Fruit fly (Drosophila melanogaster): ENCODE measurements around the gene Ipk2.

The Ipk2 gene

DNA sequence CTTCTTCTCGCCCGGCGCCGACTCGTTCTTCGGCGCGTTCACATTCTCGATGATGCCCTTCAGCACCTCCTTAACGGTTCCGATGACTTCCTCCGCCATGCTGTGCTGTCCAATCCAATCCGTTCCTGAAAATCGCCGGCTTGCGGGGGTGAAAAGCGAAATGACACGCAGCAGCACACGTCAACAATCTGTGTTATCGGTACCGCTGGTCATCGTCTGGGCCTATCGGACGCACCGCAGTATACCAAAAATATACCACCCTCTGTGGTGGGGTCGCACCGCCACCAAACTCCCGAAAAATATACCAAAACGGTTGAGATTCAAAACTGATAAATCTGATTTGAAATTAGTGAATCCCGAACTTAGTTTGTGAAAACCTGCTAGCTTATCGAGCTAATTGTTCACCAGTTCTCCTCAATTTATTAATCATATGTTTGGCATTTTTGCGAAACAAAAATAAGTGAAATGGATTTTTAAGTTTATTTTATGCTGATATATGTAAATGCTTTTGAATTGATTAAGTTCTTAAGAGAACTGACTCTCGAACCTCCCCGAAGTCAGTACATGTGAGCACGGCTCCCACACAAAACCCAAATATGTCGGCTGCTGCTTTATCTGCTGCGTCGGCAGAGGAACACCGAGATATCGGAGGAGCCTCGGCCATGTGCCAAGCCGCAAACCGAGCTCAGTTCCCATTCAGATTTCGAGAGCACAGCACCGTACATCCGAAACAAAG is 29.5 kb downstream of the Ipk2 start, which contains the start of the genes Spp and nAChRbeta3 (continued):
- TF ChIP-seq CG18764 (GFP tag; optimal IDR thresholded peaks at IDR 0.05) (no peak), CG15011 (GFP tag; optimal IDR thresholded peaks at IDR 0.05) (no peak), kni (GFP tag; optimal IDR thresholded peaks at IDR 0.05) (no peak), Dip3 (GFP tag; optimal IDR thresholded peaks at IDR 0.05) (no peak), repo (GFP tag; optimal IDR thresholded peaks at IDR 0.05) (no peak), vfl (GFP tag; optimal IDR thresholded peaks at IDR 0.05) (no peak), Gug (GFP tag; IDR thresholded peaks at IDR 0.05) (no peak), bsh (GFP tag; optimal IDR thresholded peaks at IDR 0.05) (no peak), CG2120 (GFP tag; optimal IDR thresholded peaks at IDR 0.05) (no peak), sna (GFP tag; IDR thresholded peaks at IDR 0.05; ENCODE audit: partially characterized antibody) (peak; percentile 58), CG1233 (GFP tag; optimal IDR thresholded peaks at IDR 0.05) (no peak), Kr (GFP tag; optimal IDR thresholded peaks at IDR 0.05) (no peak), CG7963 (GFP tag; IDR thresholded peaks at IDR 0.05; ENCODE audit: partially characterized antibody) (0 out of 3 replicates have a peak, but pooled peaks have one; percentile 25), p53 (GFP tag; optimal IDR thresholded peaks at IDR 0.05) (no peak), CG9727 (GFP tag; optimal IDR thresholded peaks at IDR 0.05) (no peak), ham (GFP tag; IDR thresholded peaks at IDR 0.05) (no peak), Ets97D (GFP tag; optimal IDR thresholded peaks at IDR 0.05) (peak; percentile 42), CG34224 (GFP tag; IDR thresholded peaks at IDR 0.05; ENCODE audit: partially characterized antibody) (peak; percentile 61), tap (tag; optimal IDR thresholded peaks at IDR 0.05) (no peak), H15 (GFP tag; IDR thresholded peaks at IDR 0.05) (no peak), CG12769 (tag; optimal IDR thresholded peaks at IDR 0.05) (no peak), CG2712 (tag; optimal IDR thresholded peaks at IDR 0.05) (no peak), Vsx1 (GFP tag; optimal IDR thresholded peaks at IDR 0.05) (no peak), Ravus (GFP tag; IDR thresholded peaks at IDR 0.05) (no peak), GATAe (GFP tag; conservative IDR thresholded peaks at IDR 0.05) (no peak), Oli (tag; optimal IDR thresholded peaks at IDR 0.05) (no peak), HLH3B (GFP tag; IDR thresholded peaks at IDR 0.05) (no peak), CG14050 (GFP tag; IDR thresholded peaks at IDR 0.05) (no peak), bab2 (GFP tag; optimal IDR thresholded peaks at IDR 0.05) (no peak), tio (GFP tag; optimal IDR thresholded peaks at IDR 0.05) (no peak), Sox100B (GFP tag; optimal IDR thresholded peaks at IDR 0.05) (no peak), PHDP (tag; optimal IDR thresholded peaks at IDR 0.05) (no peak), chm (GFP tag; IDR thresholded peaks at IDR 0.05) (no peak), CG43689 (GFP tag; IDR thresholded peaks at IDR 0.05) (no peak), CG1792 (GFP tag; optimal IDR thresholded peaks at IDR 0.05) (no peak), en (GFP tag; optimal IDR thresholded peaks at IDR 0.05) (no peak), ara (GFP tag; IDR thresholded peaks at IDR 0.05) (no peak), CG11398 (GFP tag; optimal IDR thresholded peaks at IDR 0.05) (no peak), CG9215 (GFP tag; IDR thresholded peaks at IDR 0.05) (no peak), Dfd (GFP tag; optimal IDR thresholded peaks at IDR 0.05) (no peak), scrt (GFP tag; optimal IDR thresholded peaks at IDR 0.05) (no peak), CG30403 (GFP tag; optimal IDR thresholded peaks at IDR 0.05) (no peak), Mrtf (GFP tag; IDR thresholded peaks at IDR 0.05) (no peak), Meics (GFP tag; optimal IDR thresholded peaks at IDR 0.05) (no peak), otp (GFP tag; IDR thresholded peaks at IDR 0.05) (no peak), HHEX (GFP tag; optimal IDR thresholded peaks at IDR 0.05) (no peak), CkIIα-i1 (GFP tag; IDR thresholded peaks at IDR 0.05) (no peak), tll (GFP tag; optimal IDR thresholded peaks at IDR 0.05) (no peak), tgo (GFP tag; IDR thresholded peaks at IDR 0.05) (no peak), CG10979 (tag; optimal IDR thresholded peaks at IDR 0.05) (no peak), Dbx (GFP tag; IDR thresholded peaks at IDR 0.05) (no peak)

All from whole organism, embryonic.